Worm (Caenorhabditis elegans) whole organism, midembryonic: Measurements from ENCODE around the gene col-119.

Experiments used
- klf-2 ChIP-seq: fragments of 200-800 bp; sonication (Bioruptor generic); conservative IDR thresholded peaks from 2 replicates; pipeline ENCODE4 v1.3.6; 2022; ENCODE audit warnings: missing genetic modification reagents, missing genetic modification characterization, missing compliant biosample characterization
- tab-1 ChIP-seq: fragments of 200-800 bp; sonication (Bioruptor generic); IDR thresholded peaks from 2 replicates; pipeline ENCODE4 v1.3.6; 2022; ENCODE audit warnings: missing genetic modification characterization, missing compliant biosample characterization
- ztf-23 ChIP-seq: fragments of 200-800 bp; sonication (Bioruptor generic); IDR thresholded peaks from 2 replicates; pipeline ENCODE4 v1.3.6; 2022; ENCODE audit warnings: missing genetic modification reagents, missing genetic modification characterization, missing compliant biosample characterization

ce11 chrIV:9020840-9021239, 41.2 kb upstream of the col-119 start, which contains the start of gene C53D6.4:
- TF ChIP-seq ztf-23 (GFP tag; lab: Robert Waterston, UW) (no peak), tab-1 (no peak), klf-2 (no peak)
